Worm (Caenorhabditis elegans) whole organism, midembryonic: ENCODE measurements around the gene kbp-3.

Source experiments
- T22C8.4 ChIP-seq: fragments of 200-800 bp; sonication (Bioruptor generic); IDR thresholded peaks from 2 replicates; pipeline ENCODE4 v1.3.6; 2022; ENCODE audit warnings: missing genetic modification characterization, missing compliant biosample characterization
- cog-1 ChIP-seq: sonication (generic microtip); optimal IDR thresholded peaks from 2 replicates; lab custom pipeline; 2016; ENCODE audit warnings: missing genetic modification characterization, missing compliant biosample characterization
- flt-1 ChIP-seq: fragments of 200-800 bp; sonication (Bioruptor generic); IDR thresholded peaks from 2 replicates; pipeline ENCODE4 v1.3.6; 2022; ENCODE audit warnings: missing genetic modification characterization, missing compliant biosample characterization
- klf-2 ChIP-seq: fragments of 200-800 bp; sonication (Bioruptor generic); conservative IDR thresholded peaks from 2 replicates; pipeline ENCODE4 v1.3.6; 2022; ENCODE audit warnings: missing genetic modification reagents, missing genetic modification characterization, missing compliant biosample characterization
- ref-1 ChIP-seq: fragments of 200-800 bp; sonication (Bioruptor generic); conservative IDR thresholded peaks from 2 replicates; pipeline ENCODE4 v1.3.6; 2022; ENCODE audit warnings: missing genetic modification reagents, missing genetic modification characterization, missing compliant biosample characterization
- ztf-29 ChIP-seq: fragments of 200-800 bp; sonication (Bioruptor generic); IDR thresholded peaks from 2 replicates; pipeline ENCODE4 v1.3.6; 2022; ENCODE audit warnings: missing genetic modification reagents, missing genetic modification characterization, missing compliant biosample characterization

ce11 chrII:14349356-14349923 is 40.4 kb downstream of the kbp-3 start, which contains the start of the genes Y54G11A.17, lin-7 and elof-1:
- TF ChIP-seq cog-1 (tag; lab: Kevin White, UChicago): peak; percentile 15
- no peak for TF ChIP-seq T22C8.4 (GFP tag; lab: Robert Waterston, UW)
- TF ChIP-seq flt-1: peak; percentile 67
- TF ChIP-seq ztf-29 (GFP tag; lab: Robert Waterston, UW): no peak
- no peak for TF ChIP-seq klf-2 (GFP tag; lab: Robert Waterston, UW)
- no peak for TF ChIP-seq ref-1 (GFP tag; lab: Robert Waterston, UW)
